Worm (Caenorhabditis elegans): Measurements from ENCODE around the gene F10D7.11.

- TF ChIP-seq nhr-12 (tag; optimal IDR thresholded peaks at IDR 0.05): no peak
- TF ChIP-seq ztf-11 (tag; optimal IDR thresholded peaks at IDR 0.05): no peak
- no peak for TF ChIP-seq aly-2 (tag; optimal IDR thresholded peaks at IDR 0.05)
- no peak for TF ChIP-seq pqm-1 (tag; optimal IDR thresholded peaks at IDR 0.05)
- no peak for TF ChIP-seq lsy-12 (tag; optimal IDR thresholded peaks at IDR 0.05)
- TF ChIP-seq mdl-1 (tag; optimal IDR thresholded peaks at IDR 0.05): no peak
- no peak for TF ChIP-seq elt-2 (tag; optimal IDR thresholded peaks at IDR 0.05)
- TF ChIP-seq tbx-2 (tag; optimal IDR thresholded peaks at IDR 0.05): no peak
These were observed 37.7 kb upstream of the F10D7.11 start for ce11 chrX:17324954-17325353.
